Worm (Caenorhabditis elegans): ENCODE data around the gene set-2.

DNA sequence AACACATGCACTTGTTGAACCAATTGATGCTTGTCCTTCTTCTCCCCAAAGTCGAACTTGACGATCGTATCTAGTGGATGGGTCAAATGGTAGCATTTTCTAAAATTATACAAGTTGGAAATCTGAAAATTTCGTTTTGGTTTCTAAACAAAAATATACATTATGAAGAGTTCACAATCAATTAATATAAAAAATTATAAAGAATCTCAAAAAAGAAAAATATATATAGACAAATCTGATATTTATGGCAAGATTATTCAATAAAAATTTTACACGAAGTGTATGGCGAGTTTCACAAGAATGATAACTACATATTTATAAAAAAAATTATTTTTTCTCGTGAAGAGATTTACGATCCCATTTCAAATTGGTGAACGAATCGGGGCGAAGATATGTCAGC lies 9.8 kb downstream of the set-2 start, which contains the start of gene ula-1:
- TF ChIP-seq zip-4 (GFP tag; optimal IDR thresholded peaks at IDR 0.05) = no peak
- no peak for TF ChIP-seq nhr-237 (tag; optimal IDR thresholded peaks at IDR 0.05)
- TF ChIP-seq fkh-10 (GFP tag; optimal IDR thresholded peaks at IDR 0.05) = no peak
- TF ChIP-seq ztf-11 (tag; optimal IDR thresholded peaks at IDR 0.05) = no peak
- no peak for TF ChIP-seq lsy-2 (tag; optimal IDR thresholded peaks at IDR 0.05)
- TF ChIP-seq ceh-82 (tag; optimal IDR thresholded peaks at IDR 0.05) = no peak
- no peak for TF ChIP-seq sox-4 (tag; optimal IDR thresholded peaks at IDR 0.05)

All from whole organism, L1 larva.